Fruit fly (Drosophila melanogaster): ENCODE measurements around the gene GAA1.
A peak's percentile ranks its signal among the peaks of the same experiment; 100 is the strongest.

GAA1 gene

dm6 chrX:5907916-5908315, 34.8 kb upstream of the GAA1 start, which contains the start of gene CG12236 (continued):
- TF ChIP-seq CG7745 (tag; optimal IDR thresholded peaks at IDR 0.05) (no peak), CG10366 (GFP tag; IDR thresholded peaks at IDR 0.05) (no peak), nom (GFP tag; optimal IDR thresholded peaks at IDR 0.05) (peak; percentile 44), Oaz (GFP tag; IDR thresholded peaks at IDR 0.05) (no peak), eyg (GFP tag; optimal IDR thresholded peaks at IDR 0.05) (no peak), Mad (GFP tag; optimal IDR thresholded peaks at IDR 0.05) (peak; percentile 4), Mes4 (GFP tag; optimal IDR thresholded peaks at IDR 0.05) (peak; percentile 1), CG1792 (GFP tag; optimal IDR thresholded peaks at IDR 0.05) (no peak), gfzf (GFP tag; optimal IDR thresholded peaks at IDR 0.05) (peak; percentile 43), E2f2 (GFP tag; IDR thresholded peaks at IDR 0.05) (peak; percentile 98), ato (GFP tag; IDR thresholded peaks at IDR 0.05; ENCODE audit: partially characterized antibody) (no peak), CTCF (GFP tag; optimal IDR thresholded peaks at IDR 0.05) (peak; percentile 97), CG13624 (GFP tag; optimal IDR thresholded peaks at IDR 0.05) (peak; percentile 51), CG2199 (GFP tag; IDR thresholded peaks at IDR 0.05) (0 out of 3 replicates have a peak, but pooled peaks have one; percentile 55), CG42726 (GFP tag; IDR thresholded peaks at IDR 0.05; ENCODE audit: partially characterized antibody) (no peak), br (optimal IDR thresholded peaks at IDR 0.05) (no peak), CG32767 (GFP tag; IDR thresholded peaks at IDR 0.05) (0 out of 2 replicates have a peak, but pooled peaks have one; percentile 21), CG6254 (GFP tag; optimal IDR thresholded peaks at IDR 0.05) (no peak), zf30C (GFP tag; optimal IDR thresholded peaks at IDR 0.05) (peak; percentile 10), CG13123 (GFP tag; optimal IDR thresholded peaks at IDR 0.05) (no peak), row (GFP tag; IDR thresholded peaks at IDR 0.05) (peak; percentile 32; the same call in 1 of the 3 replicates), ftz-f1 (GFP tag; optimal IDR thresholded peaks at IDR 0.05) (peak; percentile 77), CG12236 (GFP tag; optimal IDR thresholded peaks at IDR 0.05) (peak; percentile 20), CG8388 (GFP tag; optimal IDR thresholded peaks at IDR 0.05) (no peak), tgo (GFP tag; IDR thresholded peaks at IDR 0.05) (no peak), CG13775 (GFP tag; optimal IDR thresholded peaks at IDR 0.05) (no peak), Ets97D (GFP tag; optimal IDR thresholded peaks at IDR 0.05) (peak; percentile 97), CG10462 (GFP tag; optimal IDR thresholded peaks at IDR 0.05) (no peak), CG11398 (GFP tag; optimal IDR thresholded peaks at IDR 0.05) (no peak), sim (GFP tag; IDR thresholded peaks at IDR 0.05) (no peak), Dip2 (GFP tag; IDR thresholded peaks at IDR 0.05) (no peak), Rx (GFP tag; IDR thresholded peaks at IDR 0.05) (no peak), Hsf (GFP tag; optimal IDR thresholded peaks at IDR 0.05) (peak; percentile 44), CG12155 (GFP tag; optimal IDR thresholded peaks at IDR 0.05) (peak; percentile 20), CG4617 (GFP tag; optimal IDR thresholded peaks at IDR 0.05; ENCODE audit: borderline replicate concordance) (peak; percentile 79), slou (GFP tag; optimal IDR thresholded peaks at IDR 0.05) (peak; percentile 11), pfk (GFP tag; optimal IDR thresholded peaks at IDR 0.05) (peak; percentile 64), HmgD (GFP tag; optimal IDR thresholded peaks at IDR 0.05) (peak; percentile 63), YL-1 (GFP tag; optimal IDR thresholded peaks at IDR 0.05) (peak; percentile 94), CG2712 (tag; optimal IDR thresholded peaks at IDR 0.05) (peak; percentile 61), chif (GFP tag; optimal IDR thresholded peaks at IDR 0.05) (peak in 1 of 2 experiments; percentile 25), Aef1 (GFP tag; IDR thresholded peaks at IDR 0.05) (0 out of 3 replicates have a peak, but pooled peaks have one; percentile 32), Chrac-16 (GFP tag; optimal IDR thresholded peaks at IDR 0.05) (peak; percentile 13), CG34422 (GFP tag; IDR thresholded peaks at IDR 0.05) (peak; percentile 69), CG6654 (GFP tag; optimal IDR thresholded peaks at IDR 0.05) (no peak), stc (GFP tag; IDR thresholded peaks at IDR 0.05) (0 out of 2 replicates have a peak, but pooled peaks have one; percentile 14), hkb (optimal IDR thresholded peaks at IDR 0.05) (peak; percentile 39), hkb (GFP tag; IDR thresholded peaks at IDR 0.05) (peak; percentile 53), HLH54F (GFP tag; optimal IDR thresholded peaks at IDR 0.05) (peak; percentile 24), Optix (GFP tag; IDR thresholded peaks at IDR 0.05) (0 out of 3 replicates have a peak, but pooled peaks have one; percentile 21), CG33213 (GFP tag; optimal IDR thresholded peaks at IDR 0.05) (peak; percentile 67), Hr3 (GFP tag; optimal IDR thresholded peaks at IDR 0.05) (peak; percentile 21)

Measured in whole organism, embryonic.